Worm (Caenorhabditis elegans) whole organism, L3 larva: ENCODE data around the gene tsct-1.

Experiments used
- R02D3.7 ChIP-seq: fragments of 150-350 bp; optimal IDR thresholded peaks from 2 replicates; lab custom pipeline; 2014; ENCODE audit warnings: missing biosample characterization, missing genetic modification characterization
- ZK546.5 ChIP-seq: sonication (generic microtip); optimal IDR thresholded peaks from 2 replicates; lab custom pipeline; 2017; ENCODE audit warnings: missing biosample characterization, missing genetic modification characterization
- aly-2 ChIP-seq: fragments of 150-350 bp; optimal IDR thresholded peaks from 2 replicates; lab custom pipeline; 2014; ENCODE audit warnings: missing biosample characterization, missing genetic modification characterization
- ama-1 ChIP-seq: fragments of 150-350 bp; optimal IDR thresholded peaks from 2 replicates; lab custom pipeline; 2018
- ceh-28 ChIP-seq: fragments of 150-350 bp; optimal IDR thresholded peaks from 2 replicates; lab custom pipeline; 2014; ENCODE audit warnings: missing biosample characterization, missing genetic modification reagents, missing genetic modification characterization
- ceh-82 ChIP-seq: fragments of 150-350 bp; optimal IDR thresholded peaks from 2 replicates; lab custom pipeline; 2014; ENCODE audit warnings: missing biosample characterization, missing genetic modification characterization
- ceh-9 ChIP-seq: sonication (generic microtip); optimal IDR thresholded peaks from 2 replicates; lab custom pipeline; 2018; ENCODE audit warnings: missing biosample characterization, missing genetic modification characterization
- daf-12 ChIP-seq: fragments of 150-350 bp; optimal IDR thresholded peaks from 2 replicates; lab custom pipeline; 2014; ENCODE audit warnings: missing biosample characterization, missing genetic modification reagents, missing genetic modification characterization
- elt-1 ChIP-seq: fragments of 150-350 bp; optimal IDR thresholded peaks from 2 replicates; lab custom pipeline; 2014; ENCODE audit warnings: missing biosample characterization, missing genetic modification characterization
- elt-3 ChIP-seq, 3 experiments: fragments of 150-350 bp in 1 of 3; sonication (generic microtip) in 2 of 3; optimal IDR thresholded peaks; 2 replicates in 2 of 3; 4 replicates in 1 of 3; lab custom pipeline; 2014 to 2017; ENCODE audit warnings: missing biosample characterization in 3 of 3, missing genetic modification characterization in 3 of 3
- eor-1 ChIP-seq, 2 experiments: fragments of 150-350 bp; optimal IDR thresholded peaks; 2 replicates each; lab custom pipeline; 2014 to 2018; ENCODE audit warnings: missing biosample characterization in 2 of 2, missing genetic modification characterization in 2 of 2
- fkh-10 ChIP-seq: sonication (generic microtip); optimal IDR thresholded peaks from 2 replicates; lab custom pipeline; 2017; ENCODE audit warnings: missing biosample characterization, missing genetic modification reagents, missing genetic modification characterization
- fkh-2 ChIP-seq: fragments of 150-350 bp; optimal IDR thresholded peaks from 2 replicates; lab custom pipeline; 2014; ENCODE audit warnings: missing biosample characterization, missing genetic modification reagents, missing genetic modification characterization
- hmg-11 ChIP-seq: sonication (generic microtip); optimal IDR thresholded peaks from 2 replicates; lab custom pipeline; 2016; ENCODE audit warnings: missing genetic modification characterization, missing compliant biosample characterization
- lin-15B ChIP-seq: fragments of 150-350 bp; optimal IDR thresholded peaks from 2 replicates; lab custom pipeline; 2014; ENCODE audit warnings: missing biosample characterization, missing genetic modification characterization
- mdl-1 ChIP-seq: fragments of 150-350 bp; optimal IDR thresholded peaks from 2 replicates; lab custom pipeline; 2014; ENCODE audit warnings: missing biosample characterization, missing genetic modification characterization
- mml-1 ChIP-seq: fragments of 150-350 bp; sonication (generic microtip); optimal IDR thresholded peaks from 3 replicates; lab custom pipeline; 2014; ENCODE audit warnings: missing biosample characterization, missing genetic modification characterization
- nfya-1 ChIP-seq: sonication (generic microtip); optimal IDR thresholded peaks from 2 replicates; lab custom pipeline; 2017; ENCODE audit warnings: missing genetic modification characterization, mild to moderate bottlenecking, missing compliant biosample characterization, antibody characterized with exemption, moderate library complexity; ENCODE audit not compliant: insufficient read depth
- nhr-11 ChIP-seq: fragments of 150-350 bp; optimal IDR thresholded peaks from 2 replicates; lab custom pipeline; 2014; ENCODE audit warnings: missing biosample characterization, missing genetic modification characterization
- nhr-12 ChIP-seq: fragments of 150-350 bp; optimal IDR thresholded peaks from 2 replicates; lab custom pipeline; 2014; ENCODE audit warnings: missing biosample characterization, missing genetic modification characterization
- nhr-23 ChIP-seq: fragments of 150-350 bp; optimal IDR thresholded peaks from 2 replicates; lab custom pipeline; 2014; ENCODE audit warnings: missing biosample characterization, missing genetic modification reagents, missing genetic modification characterization
- nhr-25 ChIP-seq: sonication (generic microtip); optimal IDR thresholded peaks from 2 replicates; lab custom pipeline; 2017; ENCODE audit warnings: missing biosample characterization, missing genetic modification characterization
- nhr-28 ChIP-seq: fragments of 150-350 bp; optimal IDR thresholded peaks from 2 replicates; lab custom pipeline; 2014; ENCODE audit warnings: missing biosample characterization, missing genetic modification characterization
- nhr-43 ChIP-seq: sonication (generic microtip); optimal IDR thresholded peaks from 2 replicates; lab custom pipeline; 2016; ENCODE audit warnings: mild to moderate bottlenecking, missing genetic modification characterization, missing compliant biosample characterization; ENCODE audit not compliant: poor library complexity, severe bottlenecking
- nhr-67 ChIP-seq: fragments of 150-350 bp; optimal IDR thresholded peaks from 2 replicates; lab custom pipeline; 2014; ENCODE audit warnings: missing biosample characterization, missing genetic modification characterization
- nhr-77 ChIP-seq: fragments of 150-350 bp; optimal IDR thresholded peaks from 2 replicates; lab custom pipeline; 2014; ENCODE audit warnings: missing biosample characterization, missing genetic modification characterization
- pha-4 ChIP-seq: fragments of 150-350 bp; optimal IDR thresholded peaks from 2 replicates; lab custom pipeline; 2014; ENCODE audit warnings: missing biosample characterization, missing genetic modification reagents, missing genetic modification characterization
- pqm-1 ChIP-seq: fragments of 150-350 bp; optimal IDR thresholded peaks from 2 replicates; lab custom pipeline; 2017; ENCODE audit warnings: missing biosample characterization, missing genetic modification characterization, inconsistent platforms
- skn-1 ChIP-seq: fragments of 150-350 bp; optimal IDR thresholded peaks from 2 replicates; lab custom pipeline; 2014; ENCODE audit warnings: missing biosample characterization, missing genetic modification characterization
- unc-39 ChIP-seq: sonication (generic microtip); optimal IDR thresholded peaks from 4 replicates; lab custom pipeline; 2017; ENCODE audit warnings: missing biosample characterization, missing genetic modification characterization
- ztf-11 ChIP-seq: fragments of 150-350 bp; optimal IDR thresholded peaks from 2 replicates; lab custom pipeline; 2014; ENCODE audit warnings: missing biosample characterization, missing genetic modification characterization
- ztf-4 ChIP-seq: fragments of 150-350 bp; optimal IDR thresholded peaks from 2 replicates; lab custom pipeline; 2014; ENCODE audit warnings: missing biosample characterization, missing genetic modification characterization

The tsct-1 gene

DNA sequence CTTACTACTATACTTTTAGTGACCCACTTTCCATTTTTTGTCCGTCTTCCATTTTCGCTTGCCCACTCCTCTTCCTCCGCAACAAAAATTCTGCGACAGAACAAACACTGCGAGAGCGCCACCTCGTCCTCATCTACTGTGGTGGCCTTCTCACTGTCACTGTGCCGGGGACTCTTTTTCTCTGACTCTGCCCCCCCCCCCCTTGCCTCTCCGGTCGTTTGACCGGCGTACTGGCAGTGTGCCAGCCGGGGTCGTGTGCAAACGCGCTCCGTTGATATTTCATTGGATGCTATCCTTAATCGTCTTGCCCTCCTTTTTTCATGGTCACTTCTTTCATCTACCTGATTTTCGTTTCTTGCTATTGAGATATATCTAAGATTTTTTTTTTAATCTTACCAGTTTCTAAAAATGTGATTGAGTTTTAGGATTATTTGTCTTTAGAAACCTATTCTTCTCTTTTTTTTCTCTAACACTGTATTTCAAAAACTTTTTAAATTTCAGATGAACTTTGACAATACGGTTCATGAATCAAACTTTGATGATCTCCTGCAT, 46.6 kb downstream of the tsct-1 start, which contains the start of gene atf-6 (continued):
- no peak for TF ChIP-seq unc-39 (tag; lab: Kevin White, UChicago)
- TF ChIP-seq elt-1 (tag; lab: Kevin White, UChicago) = peak; percentile 60
- TF ChIP-seq fkh-2 (tag; lab: Kevin White, UChicago) = no peak
- peak; percentile 61 for TF ChIP-seq ceh-28 (tag; lab: Kevin White, UChicago)
- TF ChIP-seq ztf-4 = no peak
- TF ChIP-seq mdl-1 = no peak
- TF ChIP-seq daf-12 = no peak
- peak; percentile 90 for TF ChIP-seq pha-4 (tag; lab: Kevin White, UChicago)
- TF ChIP-seq nhr-28 (tag; lab: Kevin White, UChicago) = no peak
- no peak for TF ChIP-seq nhr-67 (tag; lab: Kevin White, UChicago)
- TF ChIP-seq elt-3 (tag; optimal IDR thresholded peaks at IDR 0.05; lab: Kevin White, UChicago) = peak in 1 of 3 experiments; percentile 42
- peak; percentile 97 for TF ChIP-seq hmg-11 (tag; lab: Kevin White, UChicago)
- TF ChIP-seq, all 47 proteins: peak for 19

DNA sequence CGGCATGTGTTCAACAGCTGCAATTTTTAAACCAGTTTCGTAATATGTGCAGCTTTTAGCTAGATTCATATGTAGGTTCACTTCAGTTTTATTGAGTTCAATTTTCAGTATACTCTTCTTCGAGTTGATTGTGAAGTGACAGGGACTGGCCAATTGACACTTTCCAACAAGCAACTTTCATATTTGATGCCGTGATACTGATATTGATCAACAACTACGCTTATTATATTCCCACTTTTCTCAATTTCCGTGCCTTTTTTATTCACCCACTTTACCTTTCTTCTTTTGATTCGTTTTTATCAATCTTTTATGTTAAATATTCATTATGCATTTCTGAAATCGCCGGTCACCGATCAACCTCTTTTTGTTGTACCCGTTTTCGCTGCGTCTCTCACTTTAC, 50.2 kb downstream of the tsct-1 start:
- TF ChIP-seq ceh-82 (tag; lab: Kevin White, UChicago) (no peak), nhr-67 (tag; lab: Kevin White, UChicago) (no peak), elt-3 (tag; optimal IDR thresholded peaks at IDR 0.05; lab: Kevin White, UChicago) (no peak), fkh-10 (no peak), aly-2 (tag; lab: Kevin White, UChicago) (no peak), lin-15B (tag; lab: Kevin White, UChicago) (no peak), hmg-11 (tag; lab: Kevin White, UChicago) (no peak), ama-1 (lab: Kevin White, UChicago) (no peak), skn-1 (tag; lab: Kevin White, UChicago) (no peak), ceh-9 (tag; lab: Kevin White, UChicago) (no peak), fkh-2 (tag; lab: Kevin White, UChicago) (no peak), ztf-11 (no peak), nhr-28 (tag; lab: Kevin White, UChicago) (no peak), daf-12 (no peak), nfya-1 (tag; lab: Kevin White, UChicago) (no peak)

DNA sequence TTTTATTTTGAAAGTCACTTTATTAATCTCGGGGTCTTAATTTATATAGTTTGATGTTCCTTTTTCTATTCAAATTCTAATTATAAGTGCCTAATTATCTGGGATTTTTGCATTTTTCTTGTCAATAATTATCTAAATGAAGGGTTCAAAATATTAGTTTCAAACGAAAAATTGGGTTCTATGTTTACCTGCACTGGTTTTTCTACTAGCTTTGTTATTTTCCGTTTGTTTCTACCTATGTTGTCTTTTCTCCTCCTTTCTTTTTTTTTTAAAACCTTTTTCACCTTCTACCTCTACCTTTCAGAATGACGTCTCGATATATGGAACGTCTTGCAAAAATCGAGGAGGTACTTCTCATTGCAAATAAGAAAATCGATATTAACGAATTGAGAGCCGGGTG, 50.9 kb downstream of the tsct-1 start, which contains the start of gene tbc-13:
tbc-13 (plus strand) TSS at position 301 of the 400 bp plus-strand sequence.
- TF ChIP-seq nhr-25 (tag; lab: Kevin White, UChicago) (no peak), nfya-1 (tag; lab: Kevin White, UChicago) (no peak), mml-1 (tag; lab: Kevin White, UChicago) (no peak), ZK546.5 (tag; lab: Kevin White, UChicago) (no peak)

DNA sequence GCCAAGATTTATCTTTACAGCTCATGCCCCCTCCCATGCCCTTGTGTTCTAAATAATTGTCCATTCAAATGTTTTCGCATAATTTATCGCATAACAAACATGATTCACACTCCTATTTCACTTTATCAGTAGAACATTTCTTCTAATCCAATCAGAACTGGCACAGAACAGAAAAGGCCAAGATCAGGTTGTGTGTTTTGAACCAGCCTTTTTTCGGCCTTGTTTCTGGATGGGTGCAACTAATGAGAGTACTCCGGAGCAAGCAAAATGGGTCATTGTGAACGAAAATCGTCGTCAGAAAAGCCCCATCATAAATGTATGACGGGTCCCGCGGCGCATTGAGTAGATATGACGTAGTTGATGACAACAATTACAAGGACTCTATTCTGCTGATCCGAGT, 57.2 kb downstream of the tsct-1 start:
- TF ChIP-seq daf-12 (no peak), ZK546.5 (tag; lab: Kevin White, UChicago) (no peak), ztf-11 (no peak), nhr-43 (no peak), pqm-1 (tag; lab: Kevin White, UChicago) (no peak), mml-1 (tag; lab: Kevin White, UChicago) (no peak), nhr-23 (tag; lab: Kevin White, UChicago) (no peak), eor-1 (tag; optimal IDR thresholded peaks at IDR 0.05; lab: Kevin White, UChicago) (no peak), fkh-2 (tag; lab: Kevin White, UChicago) (no peak), nhr-28 (tag; lab: Kevin White, UChicago) (no peak)

DNA sequence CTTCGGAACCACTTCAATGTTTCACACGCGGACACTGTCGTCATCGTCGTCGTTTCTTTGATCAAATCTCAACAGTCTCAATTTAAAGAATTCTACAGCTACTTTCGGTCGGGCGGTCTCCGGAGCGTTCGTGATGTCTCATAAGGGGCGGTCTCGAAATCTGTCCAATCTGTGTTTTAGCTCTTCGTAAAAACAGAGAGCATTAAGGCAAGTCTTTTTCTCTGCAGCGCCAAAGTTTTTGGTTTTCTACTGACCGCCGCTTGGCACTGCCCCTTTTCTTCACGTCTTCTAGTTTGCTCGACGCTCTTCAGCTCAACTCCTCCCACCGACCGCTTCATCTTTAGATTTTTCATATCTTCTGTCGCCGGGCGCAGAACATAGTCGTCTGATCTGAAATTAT, 58.6 kb downstream of the tsct-1 start, which contains the start of gene lips-1:
lips-1 (plus strand) TSS at position 301 of the 400 bp plus-strand sequence.
- TF ChIP-seq aly-2 (tag; lab: Kevin White, UChicago) (no peak), nhr-11 (no peak), nhr-77 (tag; lab: Kevin White, UChicago) (no peak), R02D3.7 (tag; lab: Kevin White, UChicago) (no peak), nhr-12 (no peak), mml-1 (tag; lab: Kevin White, UChicago) (no peak), ama-1 (lab: Kevin White, UChicago) (no peak)
